Worm (Caenorhabditis elegans) whole organism, L1 larva: ENCODE measurements around the gene cutl-29.

Experiments
- C04F5.9 ChIP-seq: sonication (generic microtip); optimal IDR thresholded peaks from 2 replicates; lab custom pipeline; 2016; ENCODE audit warnings: missing genetic modification characterization, missing compliant biosample characterization
- C34B4.2 ChIP-seq: sonication (generic microtip); optimal IDR thresholded peaks from 2 replicates; lab custom pipeline; 2017; ENCODE audit warnings: mild to moderate bottlenecking, missing genetic modification characterization, missing compliant biosample characterization
- F16B12.6 ChIP-seq: fragments of 150-350 bp; optimal IDR thresholded peaks from 2 replicates; lab custom pipeline; 2014; ENCODE audit warnings: missing biosample characterization, missing genetic modification characterization
- alr-1 ChIP-seq: fragments of 200-800 bp; sonication (Bioruptor generic); optimal IDR thresholded peaks from 2 replicates; lab custom pipeline; 2018; ENCODE audit warnings: borderline replicate concordance, mild to moderate bottlenecking, missing genetic modification characterization, missing compliant biosample characterization
- aly-2 ChIP-seq: fragments of 150-350 bp; optimal IDR thresholded peaks from 2 replicates; lab custom pipeline; 2014; ENCODE audit warnings: missing biosample characterization, missing genetic modification characterization
- ama-1 ChIP-seq: fragments of 150-350 bp; optimal IDR thresholded peaks from 2 replicates; lab custom pipeline; 2014
- blmp-1 ChIP-seq: fragments of 150-350 bp; optimal IDR thresholded peaks from 2 replicates; lab custom pipeline; 2014; ENCODE audit warnings: missing biosample characterization, missing genetic modification characterization
- ceh-63 ChIP-seq: fragments of 200-800 bp; sonication (Bioruptor generic); optimal IDR thresholded peaks from 2 replicates; lab custom pipeline; 2018; ENCODE audit warnings: mild to moderate bottlenecking, missing genetic modification characterization, missing compliant biosample characterization
- ceh-82 ChIP-seq, 3 experiments: fragments of 150-350 bp in 1 of 3; sonication (generic microtip) in 2 of 3; optimal IDR thresholded peaks; 2 replicates each; lab custom pipeline; 2014 to 2017; ENCODE audit warnings: missing biosample characterization in 3 of 3, missing genetic modification characterization in 3 of 3
- ces-1 ChIP-seq: fragments of 150-350 bp; optimal IDR thresholded peaks from 2 replicates; lab custom pipeline; 2014; ENCODE audit warnings: missing biosample characterization, missing genetic modification reagents, missing genetic modification characterization
- dsc-1 ChIP-seq: sonication (generic microtip); optimal IDR thresholded peaks from 2 replicates; lab custom pipeline; 2016; ENCODE audit warnings: mild to moderate bottlenecking, missing genetic modification characterization, missing compliant biosample characterization
- efl-1 ChIP-seq, 4 experiments: fragments of 150-350 bp; optimal IDR thresholded peaks in 3 of 4; peaks in 1 of 4; 1 replicate in 1 of 4; 2 replicates in 3 of 4; lab custom pipeline; 2014; ENCODE audit warnings: missing biosample characterization in 2 of 4, missing genetic modification characterization in 2 of 4, missing genetic modification reagents in 2 of 4
- efl-3 ChIP-seq: fragments of 200-800 bp; sonication (Bioruptor generic); optimal IDR thresholded peaks from 2 replicates; lab custom pipeline; 2018; ENCODE audit warnings: mild to moderate bottlenecking, missing genetic modification characterization, missing compliant biosample characterization
- egl-13 ChIP-seq: sonication (generic microtip); optimal IDR thresholded peaks from 2 replicates; lab custom pipeline; 2016; ENCODE audit warnings: missing genotype, missing genetic modification reagents, missing genetic modification characterization, missing compliant biosample characterization
- egl-27 ChIP-seq, 2 experiments: fragments of 150-350 bp in 1 of 2; sonication (generic microtip); optimal IDR thresholded peaks; 3 replicates each; lab custom pipeline; 2017 to 2018; ENCODE audit warnings: missing biosample characterization in 2 of 2, missing genetic modification characterization in 2 of 2, missing genetic modification reagents in 2 of 2
- elt-2 ChIP-seq: sonication (generic microtip); optimal IDR thresholded peaks from 2 replicates; lab custom pipeline; 2016; ENCODE audit warnings: missing genetic modification characterization, mild to moderate bottlenecking, inconsistent platforms, missing compliant biosample characterization, missing genetic modification reagents
- elt-3 ChIP-seq, 6 experiments: fragments of 150-350 bp in 1 of 6; sonication (generic microtip); optimal IDR thresholded peaks; 2 replicates each; lab custom pipeline; 2017 to 2018; ENCODE audit warnings: missing biosample characterization in 6 of 6, missing genetic modification characterization in 6 of 6, inconsistent platforms in 1 of 6
- fkh-10 ChIP-seq: sonication (generic microtip); optimal IDR thresholded peaks from 2 replicates; lab custom pipeline; 2017; ENCODE audit warnings: missing biosample characterization, missing genetic modification reagents, missing genetic modification characterization
- grh-1 ChIP-seq: fragments of 200-800 bp; sonication (Bioruptor generic); IDR thresholded peaks from 2 replicates; pipeline ENCODE4 v1.3.6; 2022; ENCODE audit warnings: missing genetic modification reagents, missing genetic modification characterization, missing compliant biosample characterization
- isw-1 ChIP-seq: fragments of 200-800 bp; sonication (Bioruptor generic); IDR thresholded peaks from 2 replicates; pipeline ENCODE4 v1.3.6; 2022; ENCODE audit warnings: missing genetic modification characterization, missing compliant biosample characterization
- lin-14 ChIP-seq: fragments of 200-800 bp; sonication (Bioruptor generic); optimal IDR thresholded peaks from 2 replicates; lab custom pipeline; 2018; ENCODE audit warnings: mild to moderate bottlenecking, missing genetic modification characterization, moderate library complexity, missing compliant biosample characterization
- lin-35 ChIP-seq, 2 experiments: fragments of 150-350 bp; optimal IDR thresholded peaks; 2 replicates each; lab custom pipeline; 2014; ENCODE audit warnings: missing biosample characterization in 2 of 2, missing genetic modification characterization in 2 of 2, missing genetic modification reagents in 2 of 2
- lin-39 ChIP-seq: fragments of 150-350 bp; optimal IDR thresholded peaks from 2 replicates; lab custom pipeline; 2014; ENCODE audit warnings: missing biosample characterization, missing genetic modification reagents, missing genetic modification characterization
- mdl-1 ChIP-seq, 2 experiments: fragments of 150-350 bp; optimal IDR thresholded peaks; 2 replicates each; lab custom pipeline; 2014 to 2017; ENCODE audit warnings: missing biosample characterization in 2 of 2, missing genetic modification characterization in 2 of 2, inconsistent platforms in 1 of 2
- mep-1 ChIP-seq: fragments of 150-350 bp; optimal IDR thresholded peaks from 2 replicates; lab custom pipeline; 2014; ENCODE audit warnings: missing biosample characterization, missing genetic modification characterization
- nhr-11 ChIP-seq: fragments of 150-350 bp; optimal IDR thresholded peaks from 2 replicates; lab custom pipeline; 2014; ENCODE audit warnings: missing biosample characterization, missing genetic modification characterization
- nhr-20 ChIP-seq: sonication (generic microtip); optimal IDR thresholded peaks from 2 replicates; lab custom pipeline; 2016; ENCODE audit warnings: mild to moderate bottlenecking, missing genetic modification characterization, missing compliant biosample characterization
- nhr-237 ChIP-seq: fragments of 150-350 bp; optimal IDR thresholded peaks from 2 replicates; lab custom pipeline; 2014; ENCODE audit warnings: missing biosample characterization, missing genetic modification characterization
- nhr-47 ChIP-seq: sonication (generic microtip); optimal IDR thresholded peaks from 2 replicates; lab custom pipeline; 2016; ENCODE audit warnings: mild to moderate bottlenecking, missing genetic modification characterization, moderate library complexity, missing compliant biosample characterization
- nhr-77 ChIP-seq: fragments of 150-350 bp; optimal IDR thresholded peaks from 2 replicates; lab custom pipeline; 2014; ENCODE audit warnings: missing biosample characterization, missing genetic modification characterization
- nhr-85 ChIP-seq: sonication (generic microtip); peaks from one replicate; lab custom pipeline; 2016; ENCODE audit warnings: missing genetic modification characterization, inconsistent platforms, missing compliant biosample characterization
- pag-3 ChIP-seq: sonication (generic microtip); optimal IDR thresholded peaks from 2 replicates; lab custom pipeline; 2017; ENCODE audit warnings: missing genetic modification characterization, mild to moderate bottlenecking, missing compliant biosample characterization, antibody characterized with exemption, borderline replicate concordance; ENCODE audit not compliant: insufficient read depth
- pax-3 ChIP-seq: fragments of 200-800 bp; sonication (Bioruptor generic); optimal IDR thresholded peaks from 2 replicates; lab custom pipeline; 2018; ENCODE audit warnings: mild to moderate bottlenecking, missing genetic modification characterization, moderate library complexity, missing compliant biosample characterization
- pqm-1 ChIP-seq: sonication (generic microtip); optimal IDR thresholded peaks from 3 replicates; lab custom pipeline; 2017; ENCODE audit warnings: missing biosample characterization, missing genetic modification characterization
- sptf-1 ChIP-seq: fragments of 150-350 bp; optimal IDR thresholded peaks from 2 replicates; lab custom pipeline; 2014; ENCODE audit warnings: missing biosample characterization, missing genetic modification characterization
- swsn-7 ChIP-seq: sonication (generic microtip); optimal IDR thresholded peaks from 2 replicates; lab custom pipeline; 2016; ENCODE audit warnings: missing genetic modification characterization, missing compliant biosample characterization
- tbx-2 ChIP-seq: sonication (generic microtip); optimal IDR thresholded peaks from 2 replicates; lab custom pipeline; 2016; ENCODE audit warnings: missing genetic modification characterization, missing compliant biosample characterization
- tlp-1 ChIP-seq: fragments of 150-350 bp; optimal IDR thresholded peaks from 2 replicates; lab custom pipeline; 2014; ENCODE audit warnings: missing biosample characterization, missing genetic modification characterization
- zag-1 ChIP-seq: fragments of 150-350 bp; optimal IDR thresholded peaks from 2 replicates; lab custom pipeline; 2014; ENCODE audit warnings: missing biosample characterization, missing genetic modification characterization

Gene cutl-29

ce11 chrX:8270971-8271553 lies at the start of gene cutl-29:
cutl-29 (minus strand) TSS chrX:8271021.
- no peak for TF ChIP-seq aly-2 (tag; lab: Kevin White, UChicago)
- peak; percentile 46 for TF ChIP-seq nhr-85 (tag; lab: Kevin White, UChicago)
- TF ChIP-seq dsc-1 (tag; lab: Kevin White, UChicago) = peak; percentile 58
- TF ChIP-seq nhr-47 (tag; lab: Kevin White, UChicago) = no peak
- no peak for TF ChIP-seq swsn-7 (tag; lab: Kevin White, UChicago)
- peak; percentile 36 for TF ChIP-seq blmp-1 (tag; lab: Kevin White, UChicago)
- TF ChIP-seq egl-13 = peak; percentile 17
- no peak for TF ChIP-seq lin-35 (GFP tag; optimal IDR thresholded peaks at IDR 0.05; lab: Kevin White, UChicago)

- TF ChIP-seq isw-1 (GFP tag; lab: Robert Waterston, UW) = no peak
- TF ChIP-seq pag-3 (tag; lab: Kevin White, UChicago) = no peak
- TF ChIP-seq zag-1 = no peak
- no peak for TF ChIP-seq ceh-63 (GFP tag; lab: Kevin White, UChicago)
- no peak for TF ChIP-seq tbx-2 (tag; lab: Kevin White, UChicago)
- no peak for TF ChIP-seq efl-3 (GFP tag; lab: Kevin White, UChicago)
- TF ChIP-seq C04F5.9 (tag; lab: Kevin White, UChicago) = no peak
- TF ChIP-seq ceh-82 (tag; optimal IDR thresholded peaks at IDR 0.05; lab: Kevin White, UChicago) = no peak
- TF ChIP-seq dsc-1 (tag; lab: Kevin White, UChicago) = no peak
- TF ChIP-seq F16B12.6 = no peak
- TF ChIP-seq elt-3 (tag; optimal IDR thresholded peaks at IDR 0.05; lab: Kevin White, UChicago) = no peak
- no peak for TF ChIP-seq alr-1 (tag; lab: Kevin White, UChicago)
Measured at ce11 chrX:8318950-8319349, 48.1 kb upstream of the cutl-29 start, which contains the start of gene srh-11. srh-11 (minus strand) TSS chrX:8319050.

ce11 chrX:8311590-8311989 lies 40.8 kb upstream of the cutl-29 start:
- TF ChIP-seq lin-14 (peak; percentile 40), swsn-7 (tag; lab: Kevin White, UChicago) (no peak)

ce11 chrX:8310747-8311146 lies 39.9 kb upstream of the cutl-29 start:
- peak; percentile 69 for TF ChIP-seq dsc-1 (tag; lab: Kevin White, UChicago)
- no peak for TF ChIP-seq nhr-20 (tag; lab: Kevin White, UChicago)

- no peak for TF ChIP-seq C34B4.2 (tag; lab: Kevin White, UChicago)
- TF ChIP-seq fkh-10 (GFP tag; lab: Kevin White, UChicago) = peak; percentile 39
- peak; percentile 9 for TF ChIP-seq lin-14
- TF ChIP-seq mdl-1 (tag; optimal IDR thresholded peaks at IDR 0.05; lab: Kevin White, UChicago) = no peak
- peak; percentile 18 for TF ChIP-seq nhr-85 (tag; lab: Kevin White, UChicago)
Measured at ce11 chrX:8308491-8308890, 37.7 kb upstream of the cutl-29 start.

ce11 chrX:8307600-8307999 lies 36.8 kb upstream of the cutl-29 start, which contains the start of gene R09F10.5:
R09F10.5 (minus strand) TSS chrX:8307700.
- TF ChIP-seq lin-14 (peak; percentile 15), grh-1 (GFP tag; lab: Robert Waterston, UW) (no peak), ces-1 (GFP tag; lab: Kevin White, UChicago) (peak; percentile 19)

- no peak for TF ChIP-seq C34B4.2 (tag; lab: Kevin White, UChicago)
- no peak for TF ChIP-seq ama-1 (lab: Kevin White, UChicago)
- no peak for TF ChIP-seq tlp-1
- no peak for TF ChIP-seq lin-39 (tag; lab: Kevin White, UChicago)
- TF ChIP-seq mep-1 (tag; lab: Kevin White, UChicago) = peak; percentile 24
- TF ChIP-seq nhr-20 (tag; lab: Kevin White, UChicago) = peak; percentile 28
- TF ChIP-seq ceh-63 (GFP tag; lab: Kevin White, UChicago) = no peak
- TF ChIP-seq elt-2 (tag; lab: Kevin White, UChicago) = no peak
- TF ChIP-seq grh-1 (GFP tag; lab: Robert Waterston, UW) = no peak
- no peak for TF ChIP-seq nhr-11 (tag; lab: Kevin White, UChicago)
- no peak for TF ChIP-seq egl-27 (tag; optimal IDR thresholded peaks at IDR 0.05; lab: Kevin White, UChicago)
- TF ChIP-seq nhr-77 = no peak
- no peak for TF ChIP-seq nhr-237 (tag; lab: Kevin White, UChicago)
- no peak for TF ChIP-seq nhr-47 (tag; lab: Kevin White, UChicago)
- no peak for TF ChIP-seq sptf-1
- no peak for TF ChIP-seq elt-3 (tag; optimal IDR thresholded peaks at IDR 0.05; lab: Kevin White, UChicago)
- no peak for TF ChIP-seq pqm-1
- TF ChIP-seq efl-1 (optimal IDR thresholded peaks at IDR 0.05; lab: Kevin White, UChicago) = no peak
- TF ChIP-seq efl-1 (GFP tag; optimal IDR thresholded peaks at IDR 0.05 in 1 of 2; lab: Kevin White, UChicago) = peak in 1 of 2 experiments; percentile 90
- TF ChIP-seq pax-3 (tag; lab: Kevin White, UChicago) = no peak
Measured at ce11 chrX:8302803-8303202, 32.0 kb upstream of the cutl-29 start.
